Worm (Caenorhabditis elegans) whole organism, L3 larva: ENCODE measurements around the gene C15B12.8.

ENCODE experiments used
- ZK546.5 ChIP-seq: sonication (generic microtip); optimal IDR thresholded peaks from 2 replicates; lab custom pipeline; 2017; ENCODE audit warnings: missing biosample characterization, missing genetic modification characterization
- ama-1 ChIP-seq: fragments of 150-350 bp; optimal IDR thresholded peaks from 2 replicates; lab custom pipeline; 2018
- ceh-82 ChIP-seq: fragments of 150-350 bp; optimal IDR thresholded peaks from 2 replicates; lab custom pipeline; 2014; ENCODE audit warnings: missing biosample characterization, missing genetic modification characterization
- ceh-9 ChIP-seq: sonication (generic microtip); optimal IDR thresholded peaks from 2 replicates; lab custom pipeline; 2018; ENCODE audit warnings: missing biosample characterization, missing genetic modification characterization
- daf-12 ChIP-seq: fragments of 150-350 bp; optimal IDR thresholded peaks from 2 replicates; lab custom pipeline; 2014; ENCODE audit warnings: missing biosample characterization, missing genetic modification reagents, missing genetic modification characterization
- elt-1 ChIP-seq: fragments of 150-350 bp; optimal IDR thresholded peaks from 2 replicates; lab custom pipeline; 2014; ENCODE audit warnings: missing biosample characterization, missing genetic modification characterization
- elt-2 ChIP-seq: sonication (generic microtip); optimal IDR thresholded peaks from 2 replicates; lab custom pipeline; 2016; ENCODE audit warnings: missing genetic modification reagents, mild to moderate bottlenecking, missing genetic modification characterization, missing compliant biosample characterization
- eor-1 ChIP-seq, 2 experiments: fragments of 150-350 bp; optimal IDR thresholded peaks; 2 replicates each; lab custom pipeline; 2014 to 2018; ENCODE audit warnings: missing biosample characterization in 2 of 2, missing genetic modification characterization in 2 of 2
- fkh-10 ChIP-seq: sonication (generic microtip); optimal IDR thresholded peaks from 2 replicates; lab custom pipeline; 2017; ENCODE audit warnings: missing biosample characterization, missing genetic modification reagents, missing genetic modification characterization
- fkh-2 ChIP-seq: fragments of 150-350 bp; optimal IDR thresholded peaks from 2 replicates; lab custom pipeline; 2014; ENCODE audit warnings: missing biosample characterization, missing genetic modification reagents, missing genetic modification characterization
- fos-1 ChIP-seq: fragments of 150-350 bp; optimal IDR thresholded peaks from 2 replicates; lab custom pipeline; 2014; ENCODE audit warnings: missing biosample characterization, missing genetic modification characterization
- hmg-11 ChIP-seq: sonication (generic microtip); optimal IDR thresholded peaks from 2 replicates; lab custom pipeline; 2016; ENCODE audit warnings: missing genetic modification characterization, missing compliant biosample characterization
- jun-1 ChIP-seq: fragments of 150-350 bp; optimal IDR thresholded peaks from 2 replicates; lab custom pipeline; 2014; ENCODE audit warnings: missing biosample characterization, missing genetic modification reagents, missing genetic modification characterization
- lin-15B ChIP-seq: fragments of 150-350 bp; optimal IDR thresholded peaks from 2 replicates; lab custom pipeline; 2014; ENCODE audit warnings: missing biosample characterization, missing genetic modification characterization
- lin-39 ChIP-seq: fragments of 150-350 bp; optimal IDR thresholded peaks from 2 replicates; lab custom pipeline; 2018; ENCODE audit warnings: missing biosample characterization, missing genetic modification reagents, missing genetic modification characterization
- mdl-1 ChIP-seq: fragments of 150-350 bp; optimal IDR thresholded peaks from 2 replicates; lab custom pipeline; 2014; ENCODE audit warnings: missing biosample characterization, missing genetic modification characterization
- mml-1 ChIP-seq: fragments of 150-350 bp; sonication (generic microtip); optimal IDR thresholded peaks from 3 replicates; lab custom pipeline; 2014; ENCODE audit warnings: missing biosample characterization, missing genetic modification characterization
- nhr-12 ChIP-seq: fragments of 150-350 bp; optimal IDR thresholded peaks from 2 replicates; lab custom pipeline; 2014; ENCODE audit warnings: missing biosample characterization, missing genetic modification characterization
- nhr-25 ChIP-seq: sonication (generic microtip); optimal IDR thresholded peaks from 2 replicates; lab custom pipeline; 2017; ENCODE audit warnings: missing biosample characterization, missing genetic modification characterization
- nhr-28 ChIP-seq: fragments of 150-350 bp; optimal IDR thresholded peaks from 2 replicates; lab custom pipeline; 2014; ENCODE audit warnings: missing biosample characterization, missing genetic modification characterization
- nhr-77 ChIP-seq: fragments of 150-350 bp; optimal IDR thresholded peaks from 2 replicates; lab custom pipeline; 2014; ENCODE audit warnings: missing biosample characterization, missing genetic modification characterization
- pha-4 ChIP-seq: fragments of 150-350 bp; optimal IDR thresholded peaks from 2 replicates; lab custom pipeline; 2014; ENCODE audit warnings: missing biosample characterization, missing genetic modification reagents, missing genetic modification characterization
- pqm-1 ChIP-seq: fragments of 150-350 bp; optimal IDR thresholded peaks from 2 replicates; lab custom pipeline; 2017; ENCODE audit warnings: missing biosample characterization, missing genetic modification characterization, inconsistent platforms
- skn-1 ChIP-seq: fragments of 150-350 bp; optimal IDR thresholded peaks from 2 replicates; lab custom pipeline; 2014; ENCODE audit warnings: missing biosample characterization, missing genetic modification characterization
- unc-39 ChIP-seq: sonication (generic microtip); optimal IDR thresholded peaks from 4 replicates; lab custom pipeline; 2017; ENCODE audit warnings: missing biosample characterization, missing genetic modification characterization
- ztf-11 ChIP-seq: fragments of 150-350 bp; optimal IDR thresholded peaks from 2 replicates; lab custom pipeline; 2014; ENCODE audit warnings: missing biosample characterization, missing genetic modification characterization
- ztf-4 ChIP-seq: fragments of 150-350 bp; optimal IDR thresholded peaks from 2 replicates; lab custom pipeline; 2014; ENCODE audit warnings: missing biosample characterization, missing genetic modification characterization

The C15B12.8 gene

ce11 chrX:6473698-6474314, at the start of gene C15B12.8, which contains the start of gene C15B12.4:
TSS of gene C15B12.8 (plus strand) at chrX:6474264.
TSS of gene C15B12.4 (minus strand) at chrX:6473748.
- TF ChIP-seq lin-39 (tag; lab: Kevin White, UChicago) (no peak), lin-15B (no peak), elt-1 (tag; lab: Kevin White, UChicago) (no peak), ama-1 (lab: Kevin White, UChicago) (no peak), ZK546.5 (tag; lab: Kevin White, UChicago) (no peak), hmg-11 (tag; lab: Kevin White, UChicago) (no peak), mdl-1 (no peak), daf-12 (tag; lab: Kevin White, UChicago) (no peak), skn-1 (tag; lab: Kevin White, UChicago) (no peak)

ce11 chrX:6427147-6427546, 46.9 kb upstream of the C15B12.8 start:
- peak; percentile 95 for TF ChIP-seq elt-2 (tag; lab: Kevin White, UChicago)
- TF ChIP-seq unc-39 (tag; lab: Kevin White, UChicago), result no peak
- peak; percentile 97 for TF ChIP-seq pqm-1 (tag; lab: Kevin White, UChicago)
- peak; percentile 36 for TF ChIP-seq skn-1 (tag; lab: Kevin White, UChicago)
- TF ChIP-seq eor-1 (tag; optimal IDR thresholded peaks at IDR 0.05; lab: Kevin White, UChicago), result no peak

DNA sequence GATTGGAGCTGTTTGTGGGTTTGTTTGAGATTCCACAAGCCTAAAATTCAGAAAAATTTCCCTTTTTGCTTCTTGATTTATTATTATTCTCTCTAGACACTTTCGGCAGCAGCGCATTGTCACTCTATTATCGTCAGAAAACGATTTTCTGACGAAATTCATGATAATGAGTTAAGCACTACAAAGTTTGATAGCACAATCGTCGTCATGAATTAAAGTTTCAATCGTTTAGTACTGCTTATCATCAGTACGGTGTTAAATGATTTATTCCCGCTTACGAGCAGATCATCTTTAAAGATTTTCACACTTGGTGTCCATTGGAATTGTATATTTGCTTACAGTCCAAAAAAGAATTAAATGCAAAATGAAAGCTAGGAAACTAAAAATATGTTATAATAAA, 44.5 kb upstream of the C15B12.8 start:
- peak; percentile 85 for TF ChIP-seq elt-2 (tag; lab: Kevin White, UChicago)
- TF ChIP-seq skn-1 (tag; lab: Kevin White, UChicago), result no peak
- peak; percentile 84 for TF ChIP-seq pqm-1 (tag; lab: Kevin White, UChicago)

- TF ChIP-seq ztf-4 (tag; lab: Kevin White, UChicago) (no peak), elt-2 (tag; lab: Kevin White, UChicago) (peak; percentile 4), fkh-2 (no peak), nhr-12 (tag; lab: Kevin White, UChicago) (no peak), ZK546.5 (tag; lab: Kevin White, UChicago) (no peak)
Observed at ce11 chrX:6430510-6430909, 43.6 kb upstream of the C15B12.8 start, which contains the start of gene ctsa-2. TSS of gene ctsa-2 (minus strand) at chrX:6430610.

DNA sequence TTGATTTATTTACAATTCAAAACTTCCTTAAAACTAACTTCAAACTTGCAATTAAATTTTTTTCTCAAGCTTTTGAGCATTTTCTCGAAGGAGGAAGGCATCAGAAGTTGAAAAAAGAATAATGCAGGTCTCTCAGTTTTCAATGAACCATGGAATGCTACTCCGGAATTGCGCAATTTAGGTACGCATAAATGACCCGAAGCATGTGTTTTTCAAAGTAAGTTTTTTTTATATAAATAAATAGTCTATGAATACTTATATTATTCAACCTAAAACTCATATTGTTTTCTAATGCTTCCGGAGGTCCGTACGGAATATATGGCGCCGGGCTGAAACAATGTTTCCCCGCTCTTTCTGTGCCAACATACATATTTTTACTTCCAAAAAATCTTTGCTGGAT, 40.4 kb upstream of the C15B12.8 start, which contains the start of gene K10C2.2:
Gene K10C2.2 (minus strand): TSS at position 101 of the 400 bp plus-strand sequence.
- TF ChIP-seq mml-1 (tag; lab: Kevin White, UChicago), result no peak
- TF ChIP-seq lin-15B, result no peak
- TF ChIP-seq ceh-9 (tag; lab: Kevin White, UChicago), result no peak
- TF ChIP-seq ZK546.5 (tag; lab: Kevin White, UChicago), result no peak
- no peak for TF ChIP-seq jun-1 (tag; lab: Kevin White, UChicago)
- no peak for TF ChIP-seq ceh-82 (tag; lab: Kevin White, UChicago)
- TF ChIP-seq fkh-2, result no peak
- TF ChIP-seq nhr-28 (tag; lab: Kevin White, UChicago), result no peak

- TF ChIP-seq nhr-12 (tag; lab: Kevin White, UChicago), result no peak
- no peak for TF ChIP-seq pha-4
- TF ChIP-seq, all 47 proteins: peak for 0
Observed at ce11 chrX:6435812-6436211, 38.3 kb upstream of the C15B12.8 start.

ce11 chrX:6437545-6437944, 36.5 kb upstream of the C15B12.8 start, which contains the start of gene K10C2.8:
TSS of gene K10C2.8 (minus strand) at chrX:6437645.
- no peak for TF ChIP-seq nhr-77 (tag; lab: Kevin White, UChicago)
- no peak for TF ChIP-seq ceh-9 (tag; lab: Kevin White, UChicago)
- no peak for TF ChIP-seq ztf-4 (tag; lab: Kevin White, UChicago)
- TF ChIP-seq fos-1 (tag; lab: Kevin White, UChicago), result no peak
- no peak for TF ChIP-seq ceh-82 (tag; lab: Kevin White, UChicago)
- TF ChIP-seq fkh-10 (GFP tag; lab: Kevin White, UChicago), result no peak

- TF ChIP-seq mdl-1, result no peak
- no peak for TF ChIP-seq nhr-25 (tag; lab: Kevin White, UChicago)
- TF ChIP-seq ZK546.5 (tag; lab: Kevin White, UChicago), result no peak
- no peak for TF ChIP-seq unc-39 (tag; lab: Kevin White, UChicago)
- no peak for TF ChIP-seq ztf-11 (tag; lab: Kevin White, UChicago)
Observed at ce11 chrX:6440464-6440863, 33.6 kb upstream of the C15B12.8 start, which contains the start of gene K10C2.14. TSS of gene K10C2.14 (minus strand) at chrX:6440564.
